Worm (Caenorhabditis elegans): ENCODE results near the gene Y116F11B.17.

Y116F11B.17 gene

ce11 chrV:19822093-19822492, at the start of gene Y116F11B.17:
Gene Y116F11B.17 (minus strand): TSS chrV:19822193.
- no peak for TF ChIP-seq klf-2 (GFP tag; conservative IDR thresholded peaks at IDR 0.05)
- no peak for TF ChIP-seq ztf-29 (GFP tag; IDR thresholded peaks at IDR 0.05)
- no peak for TF ChIP-seq flt-1 (GFP tag; IDR thresholded peaks at IDR 0.05)
- no peak for TF ChIP-seq med-1 (GFP tag; optimal IDR thresholded peaks at IDR 0.05; ENCODE audit: insufficient read depth)
- TF ChIP-seq T22C8.4 (GFP tag; IDR thresholded peaks at IDR 0.05): no peak
- TF ChIP-seq tab-1 (GFP tag; IDR thresholded peaks at IDR 0.05): no peak
- no peak for TF ChIP-seq cog-1 (tag; optimal IDR thresholded peaks at IDR 0.05)
- TF ChIP-seq ztf-23 (GFP tag; IDR thresholded peaks at IDR 0.05): no peak
- no peak for TF ChIP-seq ref-1 (GFP tag; conservative IDR thresholded peaks at IDR 0.05)

- TF ChIP-seq flt-1 (GFP tag; IDR thresholded peaks at IDR 0.05) (no peak), T22C8.4 (GFP tag; IDR thresholded peaks at IDR 0.05) (no peak), tab-1 (GFP tag; IDR thresholded peaks at IDR 0.05) (no peak), cog-1 (tag; optimal IDR thresholded peaks at IDR 0.05) (no peak), klf-2 (GFP tag; conservative IDR thresholded peaks at IDR 0.05) (no peak), ref-1 (GFP tag; conservative IDR thresholded peaks at IDR 0.05) (no peak), ztf-23 (GFP tag; IDR thresholded peaks at IDR 0.05) (no peak), ztf-29 (GFP tag; IDR thresholded peaks at IDR 0.05) (no peak), med-1 (GFP tag; optimal IDR thresholded peaks at IDR 0.05; ENCODE audit: insufficient read depth) (no peak)
Observed at ce11 chrV:19867883-19868282, 45.9 kb upstream of the Y116F11B.17 start, which contains the start of gene Y116F11B.9. Gene Y116F11B.9 (minus strand): TSS chrV:19867983.

- TF ChIP-seq ref-1 (GFP tag; conservative IDR thresholded peaks at IDR 0.05) (no peak), klf-2 (GFP tag; conservative IDR thresholded peaks at IDR 0.05) (no peak), ztf-29 (GFP tag; IDR thresholded peaks at IDR 0.05) (no peak), T22C8.4 (GFP tag; IDR thresholded peaks at IDR 0.05) (no peak), ztf-23 (GFP tag; IDR thresholded peaks at IDR 0.05) (no peak), tab-1 (GFP tag; IDR thresholded peaks at IDR 0.05) (no peak), cog-1 (tag; optimal IDR thresholded peaks at IDR 0.05) (no peak), flt-1 (GFP tag; IDR thresholded peaks at IDR 0.05) (no peak), med-1 (GFP tag; optimal IDR thresholded peaks at IDR 0.05; ENCODE audit: insufficient read depth) (no peak)
Observed at ce11 chrV:19860225-19860624, 38.2 kb upstream of the Y116F11B.17 start.

ce11 chrV:19857334-19857733, 35.3 kb upstream of the Y116F11B.17 start, which contains the start of gene Y116F11B.8:
Gene Y116F11B.8 (plus strand): TSS chrV:19857634.
- TF ChIP-seq med-1 (GFP tag; optimal IDR thresholded peaks at IDR 0.05; ENCODE audit: insufficient read depth): no peak
- TF ChIP-seq tab-1 (GFP tag; IDR thresholded peaks at IDR 0.05): no peak
- no peak for TF ChIP-seq ztf-23 (GFP tag; IDR thresholded peaks at IDR 0.05)
- no peak for TF ChIP-seq klf-2 (GFP tag; conservative IDR thresholded peaks at IDR 0.05)
- no peak for TF ChIP-seq flt-1 (GFP tag; IDR thresholded peaks at IDR 0.05)
- no peak for TF ChIP-seq ref-1 (GFP tag; conservative IDR thresholded peaks at IDR 0.05)
- no peak for TF ChIP-seq T22C8.4 (GFP tag; IDR thresholded peaks at IDR 0.05)
- no peak for TF ChIP-seq ztf-29 (GFP tag; IDR thresholded peaks at IDR 0.05)
- TF ChIP-seq cog-1 (tag; optimal IDR thresholded peaks at IDR 0.05): no peak

ce11 chrV:19856933-19857332, 34.9 kb upstream of the Y116F11B.17 start:
- TF ChIP-seq ztf-29 (GFP tag; IDR thresholded peaks at IDR 0.05): no peak
- no peak for TF ChIP-seq ztf-23 (GFP tag; IDR thresholded peaks at IDR 0.05)
- no peak for TF ChIP-seq med-1 (GFP tag; optimal IDR thresholded peaks at IDR 0.05; ENCODE audit: insufficient read depth)
- TF ChIP-seq flt-1 (GFP tag; IDR thresholded peaks at IDR 0.05): no peak
- TF ChIP-seq T22C8.4 (GFP tag; IDR thresholded peaks at IDR 0.05): no peak
- TF ChIP-seq klf-2 (GFP tag; conservative IDR thresholded peaks at IDR 0.05): no peak
- no peak for TF ChIP-seq cog-1 (tag; optimal IDR thresholded peaks at IDR 0.05)
- TF ChIP-seq tab-1 (GFP tag; IDR thresholded peaks at IDR 0.05): no peak
- TF ChIP-seq ref-1 (GFP tag; conservative IDR thresholded peaks at IDR 0.05): no peak

ce11 chrV:19856335-19856734, 34.3 kb upstream of the Y116F11B.17 start:
- TF ChIP-seq ztf-23 (GFP tag; IDR thresholded peaks at IDR 0.05) (no peak), klf-2 (GFP tag; conservative IDR thresholded peaks at IDR 0.05) (no peak), med-1 (GFP tag; optimal IDR thresholded peaks at IDR 0.05; ENCODE audit: insufficient read depth) (no peak), flt-1 (GFP tag; IDR thresholded peaks at IDR 0.05) (no peak), tab-1 (GFP tag; IDR thresholded peaks at IDR 0.05) (no peak), cog-1 (tag; optimal IDR thresholded peaks at IDR 0.05) (no peak), T22C8.4 (GFP tag; IDR thresholded peaks at IDR 0.05) (no peak), ztf-29 (GFP tag; IDR thresholded peaks at IDR 0.05) (no peak), ref-1 (GFP tag; conservative IDR thresholded peaks at IDR 0.05) (no peak)

- TF ChIP-seq ztf-23 (GFP tag; IDR thresholded peaks at IDR 0.05): no peak
- TF ChIP-seq T22C8.4 (GFP tag; IDR thresholded peaks at IDR 0.05): no peak
- TF ChIP-seq cog-1 (tag; optimal IDR thresholded peaks at IDR 0.05): no peak
- no peak for TF ChIP-seq flt-1 (GFP tag; IDR thresholded peaks at IDR 0.05)
- TF ChIP-seq klf-2 (GFP tag; conservative IDR thresholded peaks at IDR 0.05): no peak
- no peak for TF ChIP-seq ztf-29 (GFP tag; IDR thresholded peaks at IDR 0.05)
- TF ChIP-seq ref-1 (GFP tag; conservative IDR thresholded peaks at IDR 0.05): no peak
- TF ChIP-seq tab-1 (GFP tag; IDR thresholded peaks at IDR 0.05): no peak
- no peak for TF ChIP-seq med-1 (GFP tag; optimal IDR thresholded peaks at IDR 0.05; ENCODE audit: insufficient read depth)
Observed at ce11 chrV:19853610-19854009, 31.6 kb upstream of the Y116F11B.17 start.

- TF ChIP-seq ztf-29 (GFP tag; IDR thresholded peaks at IDR 0.05): no peak
- TF ChIP-seq T22C8.4 (GFP tag; IDR thresholded peaks at IDR 0.05): no peak
- TF ChIP-seq flt-1 (GFP tag; IDR thresholded peaks at IDR 0.05): no peak
- TF ChIP-seq tab-1 (GFP tag; IDR thresholded peaks at IDR 0.05): no peak
- no peak for TF ChIP-seq ztf-23 (GFP tag; IDR thresholded peaks at IDR 0.05)
- TF ChIP-seq med-1 (GFP tag; optimal IDR thresholded peaks at IDR 0.05; ENCODE audit: insufficient read depth): no peak
- TF ChIP-seq cog-1 (tag; optimal IDR thresholded peaks at IDR 0.05): no peak
- no peak for TF ChIP-seq klf-2 (GFP tag; conservative IDR thresholded peaks at IDR 0.05)
- TF ChIP-seq ref-1 (GFP tag; conservative IDR thresholded peaks at IDR 0.05): no peak
Observed at ce11 chrV:19848014-19848413, 26.0 kb upstream of the Y116F11B.17 start, which contains the start of gene Y116F11B.7. Gene Y116F11B.7 (plus strand): TSS chrV:19848314.

- TF ChIP-seq ref-1 (GFP tag; conservative IDR thresholded peaks at IDR 0.05): no peak
- no peak for TF ChIP-seq cog-1 (tag; optimal IDR thresholded peaks at IDR 0.05)
- TF ChIP-seq ztf-29 (GFP tag; IDR thresholded peaks at IDR 0.05): no peak
- no peak for TF ChIP-seq tab-1 (GFP tag; IDR thresholded peaks at IDR 0.05)
Observed at ce11 chrV:19845927-19846845, 24.2 kb upstream of the Y116F11B.17 start, which contains the start of gene Y116F11B.6. Gene Y116F11B.6 (minus strand): TSS chrV:19845977.
